Worm (Caenorhabditis elegans) whole organism, young adult: ENCODE results near the gene egl-45.

ENCODE experiments used
- F52B5.7 ChIP-seq: sonication (generic microtip); optimal IDR thresholded peaks from 2 replicates; lab custom pipeline; 2016; ENCODE audit warnings: mild to moderate bottlenecking, missing genetic modification characterization, missing compliant biosample characterization
- dpl-1 ChIP-seq: fragments of 150-350 bp; optimal IDR thresholded peaks from 2 replicates; lab custom pipeline; 2014; ENCODE audit warnings: missing biosample characterization, missing genetic modification reagents, missing genetic modification characterization
- ets-4 ChIP-seq: fragments of 200-800 bp; sonication (Bioruptor generic); optimal IDR thresholded peaks from 2 replicates; lab custom pipeline; 2018; ENCODE audit warnings: mild to moderate bottlenecking, missing genetic modification characterization, missing compliant biosample characterization
- mes-4 ChIP-seq: sonication (generic microtip); optimal IDR thresholded peaks from 2 replicates; lab custom pipeline; 2016; ENCODE audit warnings: missing genotype, missing genetic modification characterization, missing compliant biosample characterization

DNA sequence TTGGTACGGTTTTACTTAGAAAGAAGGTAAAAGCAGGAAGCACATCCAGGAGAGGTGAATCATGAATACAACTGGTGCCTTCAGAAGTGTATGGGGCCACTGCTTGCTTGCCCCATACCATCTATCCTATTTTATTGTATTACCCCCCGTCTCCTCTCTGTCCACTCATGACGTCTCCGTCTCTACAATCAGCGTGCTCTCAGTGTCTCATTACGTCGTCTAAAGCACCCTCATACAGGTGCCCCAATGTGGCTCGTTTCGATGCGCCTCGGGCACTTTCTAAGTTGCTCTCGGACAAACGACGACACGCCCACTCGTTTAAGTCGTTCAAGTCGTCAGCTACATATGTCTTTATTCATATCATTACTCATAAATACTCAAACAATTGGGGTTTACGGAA lies 4.4 kb downstream of the egl-45 start:
- no peak for TF ChIP-seq dpl-1 (GFP tag; lab: Kevin White, UChicago)
- no peak for TF ChIP-seq mes-4 (tag; lab: Kevin White, UChicago)
- TF ChIP-seq ets-4 (GFP tag; lab: Kevin White, UChicago) = no peak
- TF ChIP-seq F52B5.7 = no peak
